Worm (Caenorhabditis elegans): ENCODE measurements around the gene cnc-5.

- TF ChIP-seq tab-1 (GFP tag; IDR thresholded peaks at IDR 0.05) (no peak), klf-2 (GFP tag; conservative IDR thresholded peaks at IDR 0.05) (no peak), ref-1 (GFP tag; conservative IDR thresholded peaks at IDR 0.05) (no peak), ztf-29 (GFP tag; IDR thresholded peaks at IDR 0.05) (no peak)
These were observed 10.8 kb upstream of the cnc-5 start for ce11 chrV:1434398-1434797.
